Fruit fly (Drosophila melanogaster) whole organism, wandering third instar larva: Measurements from ENCODE around the gene CG3842.

Experiments used
- Abd-B ChIP-seq: fragments of >200 bp; optimal IDR thresholded peaks from 2 replicates; lab custom pipeline; 2017; ENCODE audit warnings: missing biosample characterization, missing genetic modification characterization
- CG32264 ChIP-seq: fragments of 200-800 bp; sonication (Bioruptor generic); optimal IDR thresholded peaks from 2 replicates; lab custom pipeline; 2016; ENCODE audit warnings: missing biosample characterization, missing genetic modification characterization
- CG9705 ChIP-seq: fragments of 200-800 bp; sonication (Bioruptor generic); optimal IDR thresholded peaks from 2 replicates; lab custom pipeline; 2018; ENCODE audit warnings: missing biosample characterization, mild to moderate bottlenecking, missing genetic modification characterization
- Dfd ChIP-seq: fragments of >200 bp; optimal IDR thresholded peaks from 2 replicates; lab custom pipeline; 2017; ENCODE audit warnings: missing biosample characterization, missing genetic modification characterization
- Dif ChIP-seq: fragments of 200-275, 200-300 bp; sonication (Bioruptor generic); optimal IDR thresholded peaks from 2 replicates; lab custom pipeline; 2018; ENCODE audit warnings: missing biosample characterization, missing genetic modification characterization; ENCODE audit not compliant: partially characterized antibody
- GATAd ChIP-seq: sonication (Bioruptor generic); optimal IDR thresholded peaks from 2 replicates; lab custom pipeline; 2016; ENCODE audit warnings: missing biosample characterization, missing genetic modification characterization
- HLH106 ChIP-seq: fragments of 200-800 bp; optimal IDR thresholded peaks from 3 replicates; lab custom pipeline; 2019; ENCODE audit warnings: missing biosample characterization, mild to moderate bottlenecking, missing genetic modification characterization, moderate library complexity
- Hnf4 ChIP-seq: fragments of 200-800 bp; sonication (Bioruptor generic); optimal IDR thresholded peaks from 2 replicates; lab custom pipeline; 2016; ENCODE audit warnings: missing biosample characterization, mild to moderate bottlenecking, missing genetic modification characterization
- Hr78 ChIP-seq: fragments of >200 bp; optimal IDR thresholded peaks from 2 replicates; lab custom pipeline; 2017; ENCODE audit warnings: missing biosample characterization, missing genetic modification characterization
- Hr83 ChIP-seq: fragments of 200-300 bp; sonication (Bioruptor generic); optimal IDR thresholded peaks from 2 replicates; lab custom pipeline; 2016; ENCODE audit warnings: missing biosample characterization, mild to moderate bottlenecking, missing genetic modification characterization, moderate library complexity; ENCODE audit not compliant: poor library complexity, severe bottlenecking
- Jra ChIP-seq: sonication (Bioruptor generic); optimal IDR thresholded peaks from 2 replicates; lab custom pipeline; 2016; ENCODE audit warnings: missing biosample characterization, missing genetic modification characterization
- Mio ChIP-seq: sonication (Bioruptor generic); optimal IDR thresholded peaks from 2 replicates; lab custom pipeline; 2016; ENCODE audit warnings: missing biosample characterization, missing genetic modification characterization
- Myc ChIP-seq: fragments of >200 bp; optimal IDR thresholded peaks from 2 replicates; lab custom pipeline; 2017
- N ChIP-seq: fragments of >200 bp; optimal IDR thresholded peaks from 2 replicates; lab custom pipeline; 2018; ENCODE audit warnings: missing biosample characterization, missing external identifiers, missing genetic modification characterization
- OdsH ChIP-seq: fragments of 200-800 bp; sonication (Bioruptor generic); optimal IDR thresholded peaks from 2 replicates; lab custom pipeline; 2016; ENCODE audit warnings: missing biosample characterization, mild to moderate bottlenecking, missing genetic modification characterization
- Rel ChIP-seq, 2 experiments: fragments of 200-800 bp; sonication (Bioruptor generic) in 1 of 2; optimal IDR thresholded peaks; 2 replicates in 1 of 2; 3 replicates in 1 of 2; lab custom pipeline; 2016 to 2019; ENCODE audit warnings: mild to moderate bottlenecking in 2 of 2, missing biosample characterization in 2 of 2, missing genetic modification characterization in 2 of 2, moderate library complexity in 1 of 2
- Sp1 ChIP-seq: fragments of 200-800 bp; sonication (Bioruptor generic); optimal IDR thresholded peaks from 3 replicates; lab custom pipeline; 2019; ENCODE audit warnings: missing biosample characterization, mild to moderate bottlenecking, missing genetic modification characterization, moderate library complexity
- Vsx2 ChIP-seq: fragments of 200-300, 225-300 bp; sonication (Bioruptor generic); optimal IDR thresholded peaks from 2 replicates; lab custom pipeline; 2018; ENCODE audit warnings: missing biosample characterization, missing genetic modification characterization; ENCODE audit not compliant: partially characterized antibody
- br ChIP-seq: fragments of 200-800 bp; sonication (Bioruptor generic); optimal IDR thresholded peaks from 2 replicates; lab custom pipeline; 2016; ENCODE audit warnings: missing biosample characterization, missing genetic modification characterization
- brk ChIP-seq: fragments of 200-800 bp; sonication (Bioruptor generic); optimal IDR thresholded peaks from 2 replicates; lab custom pipeline; 2016; ENCODE audit warnings: missing biosample characterization, mild to moderate bottlenecking, missing genetic modification characterization
- dl ChIP-seq, 2 experiments: fragments of 175-275, 200-275 bp in 1 of 2; fragments of 200-275 bp in 1 of 2; sonication (Bioruptor generic); optimal IDR thresholded peaks; lab custom pipeline; 2018; ENCODE audit warnings: mild to moderate bottlenecking in 2 of 2, missing biosample characterization in 2 of 2, missing genetic modification characterization in 2 of 2, moderate library complexity in 2 of 2; ENCODE audit not compliant: partially characterized antibody in 2 of 2, insufficient read depth in 1 of 2
- dmrt93B ChIP-seq: fragments of 200-800 bp; sonication (Bioruptor generic); optimal IDR thresholded peaks from 2 replicates; lab custom pipeline; 2018; ENCODE audit warnings: missing biosample characterization, mild to moderate bottlenecking, missing genetic modification characterization
- dsf ChIP-seq: sonication (Bioruptor generic); optimal IDR thresholded peaks from 2 replicates; lab custom pipeline; 2016; ENCODE audit warnings: missing biosample characterization, missing genetic modification characterization, borderline replicate concordance
- ey ChIP-seq: fragments of 200-800 bp; sonication (Bioruptor generic); optimal IDR thresholded peaks from 2 replicates; lab custom pipeline; 2016; ENCODE audit warnings: missing biosample characterization, missing genetic modification characterization
- foxo ChIP-seq, 2 experiments: fragments of 200-800 bp; sonication (Bioruptor generic); optimal IDR thresholded peaks; 2 replicates in 1 of 2; 3 replicates in 1 of 2; lab custom pipeline; 2016 to 2017; ENCODE audit warnings: missing biosample characterization in 2 of 2, missing genetic modification characterization in 2 of 2
- fru ChIP-seq: fragments of 200-800 bp; sonication (Bioruptor generic); optimal IDR thresholded peaks from 3 replicates; lab custom pipeline; 2016; ENCODE audit warnings: missing biosample characterization, mild to moderate bottlenecking, missing genetic modification characterization
- h ChIP-seq: fragments of 200-800 bp; sonication (Bioruptor generic); optimal IDR thresholded peaks from 3 replicates; lab custom pipeline; 2016; ENCODE audit warnings: missing biosample characterization, mild to moderate bottlenecking, missing genetic modification characterization
- jim ChIP-seq: fragments of 175-275, 200-325 bp; sonication (Bioruptor generic); optimal IDR thresholded peaks from 2 replicates; lab custom pipeline; 2016; ENCODE audit warnings: missing biosample characterization, mild to moderate bottlenecking, missing genetic modification characterization
- lola ChIP-seq: fragments of >200 bp; optimal IDR thresholded peaks from 2 replicates; lab custom pipeline; 2017; ENCODE audit warnings: missing biosample characterization, missing genetic modification characterization
- pan ChIP-seq: fragments of >200 bp; optimal IDR thresholded peaks from 2 replicates; lab custom pipeline; 2017
- psq ChIP-seq: fragments of 200-800 bp; sonication (Bioruptor generic); optimal IDR thresholded peaks from 3 replicates; lab custom pipeline; 2017; ENCODE audit warnings: missing biosample characterization, mild to moderate bottlenecking, missing genetic modification characterization, moderate library complexity
- rgr ChIP-seq: fragments of 200-800 bp; sonication (Bioruptor generic); optimal IDR thresholded peaks from 3 replicates; lab custom pipeline; 2016; ENCODE audit warnings: missing biosample characterization, mild to moderate bottlenecking, missing genetic modification characterization
- sage ChIP-seq: fragments of 200-800 bp; sonication (Bioruptor generic); optimal IDR thresholded peaks from 2 replicates; lab custom pipeline; 2016; ENCODE audit warnings: missing biosample characterization, mild to moderate bottlenecking, missing genetic modification characterization
- sv ChIP-seq: fragments of 200-800 bp; sonication (Bioruptor generic); optimal IDR thresholded peaks from 3 replicates; lab custom pipeline; 2016; ENCODE audit warnings: missing biosample characterization, missing genetic modification characterization
- tai ChIP-seq: sonication (Bioruptor generic); optimal IDR thresholded peaks from 2 replicates; lab custom pipeline; 2016; ENCODE audit warnings: missing biosample characterization, missing genetic modification characterization
- usp ChIP-seq: fragments of >200 bp; optimal IDR thresholded peaks from 2 replicates; lab custom pipeline; 2017; ENCODE audit warnings: missing biosample characterization, missing genetic modification characterization
- woc ChIP-seq: sonication (Bioruptor generic); optimal IDR thresholded peaks from 2 replicates; lab custom pipeline; 2016; ENCODE audit warnings: missing biosample characterization, mild to moderate bottlenecking, missing genetic modification characterization

Gene CG3842

dm6 chrX:6310408-6310807 is 27.2 kb upstream of the CG3842 start:
- no peak for TF ChIP-seq br (GFP tag; lab: Kevin White, UChicago)
- TF ChIP-seq Rel (GFP tag; optimal IDR thresholded peaks at IDR 0.05; lab: Kevin White, UChicago) = no peak
- no peak for TF ChIP-seq Rel (tag; optimal IDR thresholded peaks at IDR 0.05; lab: Kevin White, UChicago)
- TF ChIP-seq dl (GFP tag; optimal IDR thresholded peaks at IDR 0.05; lab: Kevin White, UChicago; ENCODE audit: insufficient read depth in 1 of 2, partially characterized antibody in 2 of 2) = no peak
- TF ChIP-seq Mio (GFP tag; lab: Kevin White, UChicago) = no peak
- no peak for TF ChIP-seq jim (GFP tag; lab: Kevin White, UChicago)
- TF ChIP-seq ey (GFP tag; lab: Kevin White, UChicago) = no peak
- TF ChIP-seq Hr78 = no peak
- TF ChIP-seq tai = no peak
- TF ChIP-seq Myc (lab: Kevin White, UChicago) = no peak
- no peak for TF ChIP-seq Abd-B

DNA sequence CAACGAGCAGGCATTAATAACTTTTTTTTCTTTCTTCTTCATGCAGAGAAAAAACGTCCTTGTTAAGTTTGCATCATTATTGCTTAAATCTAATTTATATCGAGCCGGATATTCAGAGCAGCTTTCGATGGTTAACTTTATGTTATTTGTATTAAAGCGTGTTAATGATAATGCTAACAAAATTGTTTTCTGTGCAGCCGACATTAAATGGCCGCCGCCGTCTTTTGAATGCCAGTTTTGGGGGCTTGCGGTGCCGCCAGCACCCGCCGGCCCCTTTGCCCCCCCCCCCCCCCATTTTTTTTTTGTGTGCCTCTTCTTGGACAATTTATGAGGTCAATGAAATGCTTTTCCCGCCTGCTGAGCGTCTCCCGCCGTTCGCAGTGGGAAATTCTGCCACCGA is 26.0 kb upstream of the CG3842 start:
- TF ChIP-seq Dfd (GFP tag; lab: Kevin White, UChicago) (no peak), usp (no peak), Sp1 (no peak), Hr83 (no peak), ey (GFP tag; lab: Kevin White, UChicago) (no peak), Jra (GFP tag; lab: Kevin White, UChicago) (no peak), OdsH (GFP tag; lab: Kevin White, UChicago) (no peak), pan (lab: Kevin White, UChicago) (no peak), CG9705 (GFP tag; lab: Kevin White, UChicago) (no peak), sage (GFP tag; lab: Kevin White, UChicago) (no peak), dsf (GFP tag; lab: Kevin White, UChicago) (no peak)

DNA sequence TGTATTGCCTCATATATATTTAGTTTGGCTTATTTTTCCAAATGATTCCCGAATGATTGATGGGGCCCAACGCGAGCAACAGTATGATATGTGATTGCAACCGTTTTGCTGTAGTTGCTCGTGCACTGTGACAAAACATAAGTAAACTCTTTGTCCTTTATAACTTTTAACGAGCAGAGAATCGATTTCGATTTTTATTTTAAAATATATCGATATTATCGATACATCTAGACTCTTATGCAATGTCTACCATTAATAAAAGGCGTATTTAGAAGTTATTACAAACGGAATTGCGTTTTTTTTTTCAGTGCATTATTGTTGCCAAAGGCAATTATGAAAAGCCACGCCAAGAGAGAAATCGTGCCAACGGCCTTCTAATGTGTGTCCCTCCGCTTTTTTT is 22.0 kb upstream of the CG3842 start:
- TF ChIP-seq CG32264 (GFP tag; lab: Kevin White, UChicago) (no peak), OdsH (GFP tag; lab: Kevin White, UChicago) (no peak), sage (GFP tag; lab: Kevin White, UChicago) (no peak), pan (lab: Kevin White, UChicago) (no peak), dl (GFP tag; optimal IDR thresholded peaks at IDR 0.05; lab: Kevin White, UChicago; ENCODE audit: insufficient read depth in 1 of 2, partially characterized antibody in 2 of 2) (no peak), Rel (GFP tag; optimal IDR thresholded peaks at IDR 0.05; lab: Kevin White, UChicago) (no peak), Rel (tag; optimal IDR thresholded peaks at IDR 0.05; lab: Kevin White, UChicago) (no peak), Mio (GFP tag; lab: Kevin White, UChicago) (no peak), ey (GFP tag; lab: Kevin White, UChicago) (no peak), fru (no peak), woc (GFP tag; lab: Kevin White, UChicago) (no peak), rgr (GFP tag; lab: Kevin White, UChicago) (no peak), Dif (GFP tag; lab: Kevin White, UChicago) (no peak), foxo (GFP tag; optimal IDR thresholded peaks at IDR 0.05; lab: Kevin White, UChicago) (no peak), sv (GFP tag; lab: Kevin White, UChicago) (no peak), Abd-B (no peak), HLH106 (tag; lab: Kevin White, UChicago) (no peak)

dm6 chrX:6316858-6317474 is 20.6 kb upstream of the CG3842 start:
- no peak for TF ChIP-seq dsf (GFP tag; lab: Kevin White, UChicago)
- TF ChIP-seq usp = no peak
- no peak for TF ChIP-seq brk (GFP tag; lab: Kevin White, UChicago)
- no peak for TF ChIP-seq Hnf4
- no peak for TF ChIP-seq dmrt93B (GFP tag; lab: Kevin White, UChicago)
- no peak for TF ChIP-seq GATAd
- TF ChIP-seq psq (GFP tag; lab: Kevin White, UChicago) = peak; percentile 3
- TF ChIP-seq N (GFP tag; lab: Kevin White, UChicago) = no peak
- TF ChIP-seq rgr (GFP tag; lab: Kevin White, UChicago) = no peak
- no peak for TF ChIP-seq Myc (lab: Kevin White, UChicago)
- TF ChIP-seq dl (GFP tag; optimal IDR thresholded peaks at IDR 0.05; lab: Kevin White, UChicago; ENCODE audit: insufficient read depth in 1 of 2, partially characterized antibody in 2 of 2) = no peak
- no peak for TF ChIP-seq Dfd (GFP tag; lab: Kevin White, UChicago)
- peak; percentile 45 for TF ChIP-seq br (GFP tag; lab: Kevin White, UChicago)
- peak; percentile 3 for TF ChIP-seq OdsH (GFP tag; lab: Kevin White, UChicago)
- peak; percentile 19 for TF ChIP-seq Sp1
- no peak for TF ChIP-seq Jra (GFP tag; lab: Kevin White, UChicago)
- no peak for TF ChIP-seq Hr78
- no peak for TF ChIP-seq pan (lab: Kevin White, UChicago)
- peak; percentile 4 for TF ChIP-seq ey (GFP tag; lab: Kevin White, UChicago)
- peak; percentile 40 for TF ChIP-seq h
- TF ChIP-seq jim (GFP tag; lab: Kevin White, UChicago) = no peak
- no peak for TF ChIP-seq Mio (GFP tag; lab: Kevin White, UChicago)
- no peak for TF ChIP-seq woc (GFP tag; lab: Kevin White, UChicago)
- TF ChIP-seq Dif (GFP tag; lab: Kevin White, UChicago) = no peak
- TF ChIP-seq Hr83 = no peak
- TF ChIP-seq CG32264 (GFP tag; lab: Kevin White, UChicago) = no peak
- no peak for TF ChIP-seq Rel (GFP tag; optimal IDR thresholded peaks at IDR 0.05; lab: Kevin White, UChicago)
- no peak for TF ChIP-seq Rel (tag; optimal IDR thresholded peaks at IDR 0.05; lab: Kevin White, UChicago)
- no peak for TF ChIP-seq sage (GFP tag; lab: Kevin White, UChicago)
- no peak for TF ChIP-seq Abd-B
- TF ChIP-seq tai = no peak
- TF ChIP-seq Vsx2 = no peak
- peak; percentile 53 for TF ChIP-seq sv (GFP tag; lab: Kevin White, UChicago)
- TF ChIP-seq lola (GFP tag; lab: Kevin White, UChicago) = no peak
- peak; percentile 41 for TF ChIP-seq HLH106 (tag; lab: Kevin White, UChicago)
- TF ChIP-seq foxo (GFP tag; optimal IDR thresholded peaks at IDR 0.05; lab: Kevin White, UChicago) = peak in 1 of 2 experiments; percentile 39
